Fruit fly (Drosophila melanogaster): Measurements from ENCODE around the gene SK.

dm6 chrX:5307317-5307716 is 32.7 kb upstream of the SK start, which contains the start of gene CG17764:
- no peak for TF ChIP-seq usp (GFP tag; optimal IDR thresholded peaks at IDR 0.05)
- no peak for TF ChIP-seq psq (optimal IDR thresholded peaks at IDR 0.05)
